Worm (Caenorhabditis elegans): ENCODE data around the gene ucr-2.3.

Gene ucr-2.3

ce11 chrIII:879634-880033 is at the start of gene ucr-2.3, which contains the start of gene T24C4.5:
TSS of gene ucr-2.3 (plus strand) at chrIII:879860.
TSS of gene T24C4.5 (minus strand) at chrIII:879734.
- TF ChIP-seq him-1 (tag; optimal IDR thresholded peaks at IDR 0.05) (no peak), dao-5 (tag; optimal IDR thresholded peaks at IDR 0.05) (no peak), W03F9.2 (tag; optimal IDR thresholded peaks at IDR 0.05) (no peak)

- no peak for TF ChIP-seq W03F9.2 (tag; optimal IDR thresholded peaks at IDR 0.05)
- no peak for TF ChIP-seq dao-5 (tag; optimal IDR thresholded peaks at IDR 0.05)
Observed at ce11 chrIII:831961-832360, 47.7 kb upstream of the ucr-2.3 start, which contains the start of gene ceeh-1. TSS of gene ceeh-1 (minus strand) at chrIII:832277.

- TF ChIP-seq dao-5 (tag; optimal IDR thresholded peaks at IDR 0.05) = no peak
- TF ChIP-seq W03F9.2 (tag; optimal IDR thresholded peaks at IDR 0.05) = no peak
- TF ChIP-seq him-1 (tag; optimal IDR thresholded peaks at IDR 0.05) = no peak
Observed at ce11 chrIII:832855-833504, 46.7 kb upstream of the ucr-2.3 start, which contains the start of gene zip-2. TSS of gene zip-2 (plus strand) at chrIII:832982.

ce11 chrIII:833711-834442 is 45.8 kb upstream of the ucr-2.3 start:
- TF ChIP-seq W03F9.2 (tag; optimal IDR thresholded peaks at IDR 0.05) (peak; percentile 78), dao-5 (tag; optimal IDR thresholded peaks at IDR 0.05) (no peak), him-1 (tag; optimal IDR thresholded peaks at IDR 0.05) (peak; percentile 31)

ce11 chrIII:834443-834815 is 45.2 kb upstream of the ucr-2.3 start:
- TF ChIP-seq him-1 (tag; optimal IDR thresholded peaks at IDR 0.05) (no peak), W03F9.2 (tag; optimal IDR thresholded peaks at IDR 0.05) (no peak), dao-5 (tag; optimal IDR thresholded peaks at IDR 0.05) (no peak)

ce11 chrIII:835208-835607 is 44.5 kb upstream of the ucr-2.3 start:
- TF ChIP-seq dao-5 (tag; optimal IDR thresholded peaks at IDR 0.05) = no peak
- no peak for TF ChIP-seq W03F9.2 (tag; optimal IDR thresholded peaks at IDR 0.05)
- TF ChIP-seq him-1 (tag; optimal IDR thresholded peaks at IDR 0.05) = no peak

ce11 chrIII:835713-836278 is 43.9 kb upstream of the ucr-2.3 start:
- TF ChIP-seq him-1 (tag; optimal IDR thresholded peaks at IDR 0.05) (peak; percentile 81), dao-5 (tag; optimal IDR thresholded peaks at IDR 0.05) (peak; percentile 60), W03F9.2 (tag; optimal IDR thresholded peaks at IDR 0.05) (peak; percentile 1)

ce11 chrIII:839491-839890 is 40.2 kb upstream of the ucr-2.3 start, which contains the start of gene dos-3:
TSS of gene dos-3 (minus strand) at chrIII:839591.
- TF ChIP-seq W03F9.2 (tag; optimal IDR thresholded peaks at IDR 0.05) = no peak
- no peak for TF ChIP-seq him-1 (tag; optimal IDR thresholded peaks at IDR 0.05)
- no peak for TF ChIP-seq dao-5 (tag; optimal IDR thresholded peaks at IDR 0.05)

ce11 chrIII:841177-841576 is 38.5 kb upstream of the ucr-2.3 start, which contains the start of gene K02F3.9:
TSS of gene K02F3.9 (minus strand) at chrIII:841366.
- TF ChIP-seq W03F9.2 (tag; optimal IDR thresholded peaks at IDR 0.05) (no peak), dao-5 (tag; optimal IDR thresholded peaks at IDR 0.05) (no peak), him-1 (tag; optimal IDR thresholded peaks at IDR 0.05) (no peak)

- TF ChIP-seq dao-5 (tag; optimal IDR thresholded peaks at IDR 0.05) (no peak), W03F9.2 (tag; optimal IDR thresholded peaks at IDR 0.05) (no peak), him-1 (tag; optimal IDR thresholded peaks at IDR 0.05) (no peak)
Observed at ce11 chrIII:842630-843029, 37.0 kb upstream of the ucr-2.3 start, which contains the start of gene far-8. TSS of gene far-8 (plus strand) at chrIII:842930.

- TF ChIP-seq dao-5 (tag; optimal IDR thresholded peaks at IDR 0.05) = no peak
- TF ChIP-seq him-1 (tag; optimal IDR thresholded peaks at IDR 0.05) = no peak
- no peak for TF ChIP-seq W03F9.2 (tag; optimal IDR thresholded peaks at IDR 0.05)
Observed at ce11 chrIII:843999-844398, 35.7 kb upstream of the ucr-2.3 start.

- TF ChIP-seq W03F9.2 (tag; optimal IDR thresholded peaks at IDR 0.05) = no peak
- no peak for TF ChIP-seq dao-5 (tag; optimal IDR thresholded peaks at IDR 0.05)
- no peak for TF ChIP-seq him-1 (tag; optimal IDR thresholded peaks at IDR 0.05)
Observed at ce11 chrIII:844577-844976, 35.1 kb upstream of the ucr-2.3 start.

- TF ChIP-seq dao-5 (tag; optimal IDR thresholded peaks at IDR 0.05) = no peak
- no peak for TF ChIP-seq him-1 (tag; optimal IDR thresholded peaks at IDR 0.05)
- TF ChIP-seq W03F9.2 (tag; optimal IDR thresholded peaks at IDR 0.05) = no peak
Observed at ce11 chrIII:845485-845884, 34.2 kb upstream of the ucr-2.3 start, which contains the start of gene K02F3.2. TSS of gene K02F3.2 (plus strand) at chrIII:845841.

ce11 chrIII:852296-852695 is 27.4 kb upstream of the ucr-2.3 start, which contains the start of gene moma-1:
TSS of gene moma-1 (minus strand) at chrIII:852396.
- TF ChIP-seq dao-5 (tag; optimal IDR thresholded peaks at IDR 0.05) (no peak), him-1 (tag; optimal IDR thresholded peaks at IDR 0.05) (no peak), W03F9.2 (tag; optimal IDR thresholded peaks at IDR 0.05) (no peak)

Data from whole organism, L4/young adult.